Fruit fly (Drosophila melanogaster) whole organism, embryonic: ENCODE measurements around the gene CRAT.

Experiments
- Bdp1 ChIP-seq: fragments of 200-800 bp; sonication (Bioruptor generic); optimal IDR thresholded peaks from 3 replicates; lab custom pipeline; 2016; ENCODE audit warnings: missing biosample characterization, missing genetic modification characterization
- CG10147 ChIP-seq: fragments of 200-800 bp; sonication (Bioruptor generic); optimal IDR thresholded peaks from 2 replicates; lab custom pipeline; 2019; ENCODE audit warnings: missing biosample characterization, mild to moderate bottlenecking, missing genetic modification characterization, moderate library complexity
- CG1024 ChIP-seq: fragments of 200-800 bp; sonication (Bioruptor generic); IDR thresholded peaks from 2 replicates; pipeline ENCODE4 v1.3.6; 2022; ENCODE audit warnings: missing biosample characterization, missing genetic modification characterization
- CG1529 ChIP-seq: fragments of 200-800 bp; sonication (Bioruptor generic); optimal IDR thresholded peaks from 3 replicates; lab custom pipeline; 2018; ENCODE audit warnings: missing biosample characterization, missing genetic modification characterization
- CG1603 ChIP-seq: fragments of 200-800 bp; sonication (Bioruptor generic); optimal IDR thresholded peaks from 2 replicates; lab custom pipeline; 2019; ENCODE audit warnings: missing biosample characterization, mild to moderate bottlenecking, missing genetic modification characterization, moderate library complexity
- CG16779 ChIP-seq: fragments of 200-800 bp; sonication (Bioruptor generic); IDR thresholded peaks from 2 replicates; pipeline ENCODE4 v1.3.6; 2022; ENCODE audit warnings: missing biosample characterization, missing genetic modification characterization
- CG2199 ChIP-seq: fragments of 200-800 bp; sonication (Bioruptor generic); IDR thresholded peaks from 3 replicates; pipeline ENCODE4 v1.3.6; 2022; ENCODE audit warnings: missing biosample characterization, missing genetic modification characterization
- CG4617 ChIP-seq: fragments of 200-800 bp; sonication (Bioruptor generic); optimal IDR thresholded peaks from 3 replicates; lab custom pipeline; 2016; ENCODE audit warnings: missing biosample characterization, missing genetic modification characterization, borderline replicate concordance
- CG6254 ChIP-seq: fragments of 200-800 bp; sonication (Bioruptor generic); optimal IDR thresholded peaks from 3 replicates; lab custom pipeline; 2017; ENCODE audit warnings: mild to moderate bottlenecking, missing biosample characterization, missing genetic modification reagents, missing genetic modification characterization
- CG6689 ChIP-seq: fragments of 200-800 bp; sonication (Bioruptor generic); IDR thresholded peaks from 2 replicates; pipeline ENCODE4 v1.3.6; 2022; ENCODE audit warnings: missing biosample characterization, missing genetic modification characterization
- CG6813 ChIP-seq: fragments of 200-800 bp; sonication (Bioruptor generic); optimal IDR thresholded peaks from 2 replicates; lab custom pipeline; 2017; ENCODE audit warnings: missing biosample characterization, missing genetic modification characterization, mild to moderate bottlenecking, moderate library complexity, missing genetic modification reagents
- CG8359 ChIP-seq: fragments of 200-800 bp; sonication (Bioruptor generic); optimal IDR thresholded peaks from 2 replicates; lab custom pipeline; 2017; ENCODE audit warnings: missing biosample characterization, mild to moderate bottlenecking, missing genetic modification characterization, borderline replicate concordance
- CG9437 ChIP-seq: fragments of 200-800 bp; sonication (Bioruptor generic); optimal IDR thresholded peaks from 2 replicates; lab custom pipeline; 2018; ENCODE audit warnings: missing biosample characterization, mild to moderate bottlenecking, missing genetic modification characterization
- CG9797 ChIP-seq: fragments of 200-800 bp; sonication (Bioruptor generic); optimal IDR thresholded peaks from 3 replicates; lab custom pipeline; 2018; ENCODE audit warnings: missing biosample characterization, mild to moderate bottlenecking, missing genetic modification characterization
- D ChIP-seq, 2 experiments: fragments of 200-800 bp in 1 of 2; fragments of >200 bp in 1 of 2; sonication (Bioruptor generic) in 1 of 2; optimal IDR thresholded peaks; 2 replicates in 1 of 2; 3 replicates in 1 of 2; lab custom pipeline; 2017; ENCODE audit warnings: mild to moderate bottlenecking in 1 of 2, missing biosample characterization in 1 of 2, missing genetic modification characterization in 1 of 2, missing genetic modification reagents in 1 of 2
- D19A ChIP-seq: fragments of 200-800 bp; optimal IDR thresholded peaks from 3 replicates; lab custom pipeline; 2019; ENCODE audit warnings: missing biosample characterization, mild to moderate bottlenecking, missing genetic modification characterization, moderate library complexity
- Deaf1 ChIP-seq: fragments of 200-800 bp; optimal IDR thresholded peaks from 3 replicates; lab custom pipeline; 2019; ENCODE audit warnings: missing biosample characterization, mild to moderate bottlenecking, missing genetic modification characterization, moderate library complexity
- Drgx ChIP-seq: fragments of 200-800 bp; sonication (Bioruptor generic); IDR thresholded peaks from 2 replicates; pipeline ENCODE4 v1.3.6; 2022; ENCODE audit warnings: missing biosample characterization, missing genetic modification characterization
- E2f2 ChIP-seq: fragments of 200-800 bp; sonication (Bioruptor generic); IDR thresholded peaks from 2 replicates; pipeline ENCODE4 v1.3.6; 2022; ENCODE audit warnings: missing biosample characterization, missing genetic modification characterization
- Elba2 ChIP-seq: fragments of 200-800 bp; sonication (Bioruptor generic); optimal IDR thresholded peaks from 3 replicates; lab custom pipeline; 2016; ENCODE audit warnings: missing biosample characterization, missing genetic modification characterization
- HHEX ChIP-seq: fragments of 200-800 bp; sonication (Bioruptor generic); optimal IDR thresholded peaks from 3 replicates; lab custom pipeline; 2017; ENCODE audit warnings: missing biosample characterization, mild to moderate bottlenecking, missing genetic modification characterization, missing genetic modification reagents
- HLH4C ChIP-seq: fragments of 200-800 bp; sonication (Bioruptor generic); IDR thresholded peaks from 3 replicates; pipeline ENCODE4 v1.3.6; 2022; ENCODE audit warnings: missing biosample characterization, missing genetic modification characterization; ENCODE audit not compliant: partially characterized antibody
- HLHmδ ChIP-seq: fragments of 200-800 bp; sonication (Bioruptor generic); optimal IDR thresholded peaks from 2 replicates; lab custom pipeline; 2018; ENCODE audit warnings: missing biosample characterization, mild to moderate bottlenecking, missing genetic modification characterization, moderate library complexity
- MESR4 ChIP-seq: fragments of 200-800 bp; sonication (Bioruptor generic); optimal IDR thresholded peaks from 2 replicates; lab custom pipeline; 2018; ENCODE audit warnings: missing biosample characterization, mild to moderate bottlenecking, missing genetic modification characterization, moderate library complexity
- Med ChIP-seq: fragments of 200-800 bp; sonication (Bioruptor generic); peaks from one replicate; lab custom pipeline; 2016; ENCODE audit warnings: missing biosample characterization, missing genetic modification characterization, mild to moderate bottlenecking, inconsistent platforms, moderate library complexity
- Nf-YB ChIP-seq: fragments of 200-800 bp; sonication (Bioruptor generic); optimal IDR thresholded peaks from 3 replicates; lab custom pipeline; 2019; ENCODE audit warnings: missing biosample characterization, mild to moderate bottlenecking, missing genetic modification characterization, moderate library complexity
- Sox102F ChIP-seq: fragments of 200-800 bp; sonication (Bioruptor generic); optimal IDR thresholded peaks from 2 replicates; lab custom pipeline; 2018; ENCODE audit warnings: missing biosample characterization, mild to moderate bottlenecking, missing genetic modification characterization, moderate library complexity
- Sry-δ ChIP-seq: fragments of 200-800 bp; sonication (Bioruptor generic); optimal IDR thresholded peaks from 2 replicates; lab custom pipeline; 2016; ENCODE audit warnings: missing biosample characterization, missing genetic modification characterization
- ac ChIP-seq: fragments of 200-800 bp; sonication (Bioruptor generic); optimal IDR thresholded peaks from 3 replicates; lab custom pipeline; 2017; ENCODE audit warnings: missing biosample characterization, mild to moderate bottlenecking, missing genetic modification characterization
- cad ChIP-seq: fragments of >200 bp; optimal IDR thresholded peaks from 2 replicates; lab custom pipeline; 2017; ENCODE audit warnings: missing biosample characterization, missing genetic modification characterization
- cg ChIP-seq: fragments of 200-800 bp; sonication (Bioruptor generic); optimal IDR thresholded peaks from 3 replicates; lab custom pipeline; 2019; ENCODE audit warnings: missing biosample characterization, mild to moderate bottlenecking, missing genetic modification characterization, moderate library complexity
- danr ChIP-seq: fragments of 200-800 bp; sonication (Bioruptor generic); IDR thresholded peaks from 2 replicates; pipeline ENCODE4 v1.3.6; 2022; ENCODE audit warnings: missing biosample characterization, missing genetic modification characterization
- disco-r ChIP-seq: fragments of 200-800 bp; sonication (Bioruptor generic); optimal IDR thresholded peaks from 2 replicates; lab custom pipeline; 2016; ENCODE audit warnings: missing biosample characterization, missing genetic modification characterization
- exex ChIP-seq: fragments of 200-800 bp; sonication (Bioruptor generic); optimal IDR thresholded peaks from 4 replicates; lab custom pipeline; 2018; ENCODE audit warnings: missing biosample characterization, mild to moderate bottlenecking, missing genetic modification characterization, moderate library complexity
- eyg ChIP-seq: fragments of 200-800 bp; sonication (Bioruptor generic); optimal IDR thresholded peaks from 3 replicates; lab custom pipeline; 2016; ENCODE audit warnings: missing biosample characterization, missing genetic modification characterization
- gce ChIP-seq: fragments of 200-800 bp; sonication (Bioruptor generic); IDR thresholded peaks from 3 replicates; pipeline ENCODE4 v1.3.6; 2022; ENCODE audit warnings: missing biosample characterization, missing genetic modification characterization
- gfzf ChIP-seq: fragments of 200-800 bp; sonication (Bioruptor generic); optimal IDR thresholded peaks from 2 replicates; lab custom pipeline; 2016; ENCODE audit warnings: missing biosample characterization, mild to moderate bottlenecking, missing genetic modification characterization, moderate library complexity
- ind ChIP-seq: fragments of 200-800 bp; sonication (Bioruptor generic); optimal IDR thresholded peaks from 3 replicates; lab custom pipeline; 2016; ENCODE audit warnings: missing biosample characterization, missing genetic modification characterization
- nmo ChIP-seq: fragments of 200-800 bp; sonication (Bioruptor generic); optimal IDR thresholded peaks from 2 replicates; lab custom pipeline; 2018; ENCODE audit warnings: missing biosample characterization, mild to moderate bottlenecking, missing genetic modification characterization, moderate library complexity
- nom ChIP-seq: fragments of 200-800 bp; sonication (Bioruptor generic); optimal IDR thresholded peaks from 2 replicates; lab custom pipeline; 2017; ENCODE audit warnings: missing biosample characterization, missing genetic modification characterization, mild to moderate bottlenecking, moderate library complexity, missing genetic modification reagents
- onecut ChIP-seq: fragments of 200-800 bp; sonication (Bioruptor generic); IDR thresholded peaks from 2 replicates; pipeline ENCODE4 v1.3.6; 2022; ENCODE audit warnings: missing biosample characterization, missing genetic modification characterization
- otp ChIP-seq: fragments of 200-800 bp; sonication (Bioruptor generic); IDR thresholded peaks from 3 replicates; pipeline ENCODE4, ENCODE4 v1.3.6; 2022; ENCODE audit warnings: missing biosample characterization, missing genetic modification characterization
- p53 ChIP-seq: fragments of 200-800 bp; sonication (Bioruptor generic); optimal IDR thresholded peaks from 2 replicates; lab custom pipeline; 2016; ENCODE audit warnings: missing biosample characterization, missing genetic modification characterization
- pan ChIP-seq, 4 experiments: fragments of >200 bp in 3 of 4; fragments of 200-800 bp in 1 of 4; sonication (Bioruptor generic) in 1 of 4; optimal IDR thresholded peaks in 3 of 4; IDR thresholded peaks in 1 of 4; 2 replicates each; pipeline versions ENCODE4 v1.3.6 to Lab custom; 2017 to 2022; ENCODE audit warnings: missing biosample characterization in 2 of 4, missing genetic modification characterization in 2 of 4, mixed read lengths in 1 of 4
- so ChIP-seq: fragments of 200-800 bp; sonication (Bioruptor generic); IDR thresholded peaks from 3 replicates; pipeline ENCODE4 v1.3.6; 2022; ENCODE audit warnings: missing biosample characterization, missing genetic modification characterization
- usp ChIP-seq: fragments of >200 bp; optimal IDR thresholded peaks from 2 replicates; lab custom pipeline; 2017; ENCODE audit warnings: missing biosample characterization, missing genetic modification characterization
- vfl ChIP-seq: fragments of 200-800 bp; sonication (Bioruptor generic); optimal IDR thresholded peaks from 2 replicates; lab custom pipeline; 2016; ENCODE audit warnings: missing biosample characterization, missing genetic modification characterization
- z ChIP-seq: fragments of 200-800 bp; sonication (Bioruptor generic); IDR thresholded peaks from 3 replicates; pipeline ENCODE4 v1.3.6; 2022; ENCODE audit warnings: missing biosample characterization, missing genetic modification characterization

CRAT gene

dm6 chr3R:6351181-6351580 lies 24.7 kb downstream of the CRAT start (continued):
- TF ChIP-seq nom (GFP tag; lab: Kevin White, UChicago) (peak; percentile 35), ac (GFP tag; lab: Kevin White, UChicago) (no peak), disco-r (no peak), exex (no peak), nmo (no peak), CG1603 (no peak), CG10147 (GFP tag; lab: Kevin White, UChicago) (no peak), CG16779 (GFP tag; lab: Robert Waterston, UW) (0 out of 2 replicates have a peak, but pooled peaks have one; percentile 16), Sry-δ (GFP tag; lab: Kevin White, UChicago) (no peak), so (peak; percentile 44; the same call in 1 of the 3 replicates), gce (GFP tag; lab: Robert Waterston, UW) (no peak), CG8359 (GFP tag; lab: Kevin White, UChicago) (peak; percentile 43), p53 (GFP tag; lab: Kevin White, UChicago) (no peak), CG6254 (GFP tag; lab: Kevin White, UChicago) (peak; percentile 100), D19A (tag; lab: Kevin White, UChicago) (no peak), CG9437 (GFP tag; lab: Kevin White, UChicago) (peak; percentile 22), Nf-YB (peak; percentile 21), CG9797 (GFP tag; lab: Kevin White, UChicago) (no peak), CG4617 (GFP tag; lab: Kevin White, UChicago) (peak; percentile 72), CG6689 (GFP tag; lab: Robert Waterston, UW) (no peak), Drgx (GFP tag; lab: Robert Waterston, UW) (peak; percentile 23; the same call in 1 of the 2 replicates), CG6813 (peak; percentile 21), usp (GFP tag; lab: Kevin White, UChicago) (no peak), eyg (GFP tag; lab: Kevin White, UChicago) (no peak), D (optimal IDR thresholded peaks at IDR 0.05; lab: Kevin White, UChicago) (peak; percentile 4), D (GFP tag; optimal IDR thresholded peaks at IDR 0.05; lab: Kevin White, UChicago) (no peak), gfzf (no peak), CG2199 (GFP tag; lab: Robert Waterston, UW) (peak; percentile 66; the same call in 1 of the 3 replicates), HHEX (GFP tag; lab: Kevin White, UChicago) (no peak), CG1529 (GFP tag; lab: Kevin White, UChicago) (no peak), vfl (no peak), Med (peak; percentile 27), danr (GFP tag; lab: Robert Waterston, UW) (no peak), z (GFP tag; lab: Robert Waterston, UW) (0 out of 3 replicates have a peak, but pooled peaks have one; percentile 31), Bdp1 (GFP tag; lab: Kevin White, UChicago) (no peak), CG1024 (no peak), cg (GFP tag; lab: Kevin White, UChicago) (peak; percentile 85), otp (GFP tag; lab: Robert Waterston, UW) (0 out of 3 replicates have a peak, but pooled peaks have one; percentile 4), MESR4 (GFP tag; lab: Kevin White, UChicago) (peak; percentile 51), cad (GFP tag; lab: Kevin White, UChicago) (peak; percentile 61), onecut (GFP tag; lab: Robert Waterston, UW) (peak; percentile 84), pan (optimal IDR thresholded peaks at IDR 0.05; lab: Kevin White, UChicago) (no peak), pan (GFP tag; optimal IDR thresholded peaks at IDR 0.05 in 1 of 2, IDR thresholded peaks at IDR 0.05 in 1 of 2) (peak in 1 of 2 experiments; percentile 22), Elba2 (GFP tag; lab: Kevin White, UChicago) (peak; percentile 56), HLH4C (GFP tag; lab: Robert Waterston, UW) (no peak), Sox102F (no peak), HLHmδ (GFP tag; lab: Kevin White, UChicago) (peak; percentile 20), E2f2 (GFP tag; lab: Robert Waterston, UW) (no peak), Deaf1 (no peak), ind (no peak)
